Worm (Caenorhabditis elegans) whole organism, L1 larva: ENCODE measurements around the gene F25B5.5.

Experiments
- ama-1 ChIP-seq: fragments of 150-350 bp; optimal IDR thresholded peaks from 2 replicates; lab custom pipeline; 2014
- blmp-1 ChIP-seq: fragments of 150-350 bp; optimal IDR thresholded peaks from 2 replicates; lab custom pipeline; 2014; ENCODE audit warnings: missing biosample characterization, missing genetic modification characterization
- ceh-63 ChIP-seq: fragments of 200-800 bp; sonication (Bioruptor generic); optimal IDR thresholded peaks from 2 replicates; lab custom pipeline; 2018; ENCODE audit warnings: mild to moderate bottlenecking, missing genetic modification characterization, missing compliant biosample characterization
- zag-1 ChIP-seq: fragments of 150-350 bp; optimal IDR thresholded peaks from 2 replicates; lab custom pipeline; 2014; ENCODE audit warnings: missing biosample characterization, missing genetic modification characterization

- TF ChIP-seq ceh-63 (GFP tag; lab: Kevin White, UChicago) (no peak), zag-1 (no peak), blmp-1 (peak; percentile 41), ama-1 (lab: Kevin White, UChicago) (no peak)
Observed at ce11 chrIII:5981407-5981806, 35.5 kb upstream of the F25B5.5 start.
